Fruit fly (Drosophila melanogaster): ENCODE results near the gene Grasp65.
A peak's percentile ranks its signal among the peaks of the same experiment; 100 is the strongest.

Gene Grasp65

dm6 chr3L:19952690-19953089, 27.9 kb downstream of the Grasp65 start, which contains the start of gene CG33710:
TSS of gene CG33710 (minus strand) at chr3L:19952790.
- TF ChIP-seq CG32121 (GFP tag; IDR thresholded peaks at IDR 0.05): no peak
- no peak for TF ChIP-seq gl (tag; optimal IDR thresholded peaks at IDR 0.05)

- no peak for TF ChIP-seq CG10348 (GFP tag; IDR thresholded peaks at IDR 0.05)
- no peak for TF ChIP-seq Pif1A (GFP tag; optimal IDR thresholded peaks at IDR 0.05)
- TF ChIP-seq CG8301 (tag; optimal IDR thresholded peaks at IDR 0.05): no peak
- TF ChIP-seq CG13204 (GFP tag; optimal IDR thresholded peaks at IDR 0.05): no peak
- TF ChIP-seq rn (GFP tag; IDR thresholded peaks at IDR 0.05): no peak
- TF ChIP-seq CG15710 (tag; optimal IDR thresholded peaks at IDR 0.05): no peak
- TF ChIP-seq CG14655 (GFP tag; optimal IDR thresholded peaks at IDR 0.05): no peak
Measured at dm6 chr3L:19953612-19954011, 28.9 kb downstream of the Grasp65 start, which contains the start of gene CG42655. TSS of gene CG42655 (minus strand) at chr3L:19953712.

- TF ChIP-seq CG34367 (tag; optimal IDR thresholded peaks at IDR 0.05) (no peak), Pif1B (GFP tag; optimal IDR thresholded peaks at IDR 0.05) (no peak), CG12605 (GFP tag; IDR thresholded peaks at IDR 0.05) (no peak), rn (GFP tag; IDR thresholded peaks at IDR 0.05) (no peak), CG15710 (tag; optimal IDR thresholded peaks at IDR 0.05) (no peak), CG10348 (GFP tag; IDR thresholded peaks at IDR 0.05) (no peak), CG8301 (tag; optimal IDR thresholded peaks at IDR 0.05) (no peak), gl (tag; optimal IDR thresholded peaks at IDR 0.05) (no peak), CG14655 (GFP tag; optimal IDR thresholded peaks at IDR 0.05) (no peak), CG9948 (tag; optimal IDR thresholded peaks at IDR 0.05) (no peak), Pif1A (GFP tag; optimal IDR thresholded peaks at IDR 0.05) (no peak), CG17806 (tag; optimal IDR thresholded peaks at IDR 0.05) (no peak), EcR (GFP tag; optimal IDR thresholded peaks at IDR 0.05) (no peak), Ets98B (GFP tag; IDR thresholded peaks at IDR 0.05) (no peak), fd96Ca (GFP tag; IDR thresholded peaks at IDR 0.05) (no peak), CG8159 (tag; optimal IDR thresholded peaks at IDR 0.05) (no peak), CG32121 (GFP tag; IDR thresholded peaks at IDR 0.05) (no peak), CG13204 (GFP tag; optimal IDR thresholded peaks at IDR 0.05) (no peak), CG4496 (GFP tag; IDR thresholded peaks at IDR 0.05) (no peak)
Measured at dm6 chr3L:19954426-19954825, 29.7 kb downstream of the Grasp65 start, which contains the start of gene CG42654. TSS of gene CG42654 (minus strand) at chr3L:19954526.

- no peak for TF ChIP-seq Pif1A (GFP tag; optimal IDR thresholded peaks at IDR 0.05)
- TF ChIP-seq CG34367 (tag; optimal IDR thresholded peaks at IDR 0.05): no peak
- TF ChIP-seq CG15710 (tag; optimal IDR thresholded peaks at IDR 0.05): no peak
- no peak for TF ChIP-seq EcR (GFP tag; optimal IDR thresholded peaks at IDR 0.05)
- no peak for TF ChIP-seq CG14655 (GFP tag; optimal IDR thresholded peaks at IDR 0.05)
- no peak for TF ChIP-seq rn (GFP tag; IDR thresholded peaks at IDR 0.05)
- no peak for TF ChIP-seq fd96Ca (GFP tag; IDR thresholded peaks at IDR 0.05)
- TF ChIP-seq Snoo (tag; optimal IDR thresholded peaks at IDR 0.05): no peak
- no peak for TF ChIP-seq CG8301 (tag; optimal IDR thresholded peaks at IDR 0.05)
- no peak for TF ChIP-seq Ets98B (GFP tag; IDR thresholded peaks at IDR 0.05)
- TF ChIP-seq CG12605 (GFP tag; IDR thresholded peaks at IDR 0.05): no peak
- TF ChIP-seq CG32121 (GFP tag; IDR thresholded peaks at IDR 0.05): no peak
- TF ChIP-seq CG4496 (GFP tag; IDR thresholded peaks at IDR 0.05): no peak
- no peak for TF ChIP-seq gl (tag; optimal IDR thresholded peaks at IDR 0.05)
- no peak for TF ChIP-seq D1 (tag; optimal IDR thresholded peaks at IDR 0.05)
- TF ChIP-seq CG13204 (GFP tag; optimal IDR thresholded peaks at IDR 0.05): no peak
- no peak for TF ChIP-seq CG10348 (GFP tag; IDR thresholded peaks at IDR 0.05)
- no peak for TF ChIP-seq CG8159 (tag; optimal IDR thresholded peaks at IDR 0.05)
Measured at dm6 chr3L:19955699-19956098, 31.0 kb downstream of the Grasp65 start, which contains the start of gene CG42263. TSS of gene CG42263 (minus strand) at chr3L:19955799.

dm6 chr3L:19961805-19962204, 37.1 kb downstream of the Grasp65 start:
- TF ChIP-seq Pif1A (GFP tag; optimal IDR thresholded peaks at IDR 0.05): no peak
- peak; percentile 38; the same call in 1 of the 2 replicates for TF ChIP-seq CG12605 (GFP tag; IDR thresholded peaks at IDR 0.05)
- TF ChIP-seq CG14655 (GFP tag; optimal IDR thresholded peaks at IDR 0.05): peak; percentile 40
- TF ChIP-seq CG34367 (tag; optimal IDR thresholded peaks at IDR 0.05): peak; percentile 41
- peak; percentile 26 for TF ChIP-seq Pif1B (GFP tag; optimal IDR thresholded peaks at IDR 0.05)
- peak; percentile 51 for TF ChIP-seq CG8159 (tag; optimal IDR thresholded peaks at IDR 0.05)
- no peak for TF ChIP-seq EcR (GFP tag; optimal IDR thresholded peaks at IDR 0.05)
- peak; percentile 39 for TF ChIP-seq CG8301 (tag; optimal IDR thresholded peaks at IDR 0.05)
- no peak for TF ChIP-seq D1 (tag; optimal IDR thresholded peaks at IDR 0.05)
- TF ChIP-seq Snoo (tag; optimal IDR thresholded peaks at IDR 0.05): no peak
- TF ChIP-seq CG15710 (tag; optimal IDR thresholded peaks at IDR 0.05): peak; percentile 56
- 0 out of 3 replicates have a peak, but pooled peaks have one; percentile 20 for TF ChIP-seq CG4496 (GFP tag; IDR thresholded peaks at IDR 0.05)

- TF ChIP-seq CG14655 (GFP tag; optimal IDR thresholded peaks at IDR 0.05): peak; percentile 15
- no peak for TF ChIP-seq CG34367 (tag; optimal IDR thresholded peaks at IDR 0.05)
Measured at dm6 chr3L:19968725-19969598, 44.2 kb downstream of the Grasp65 start.

Data from whole organism, pupa.